Worm (Caenorhabditis elegans) whole organism, L2 larva: ENCODE measurements around the gene srh-23.

Experiments used
- F13H6.1 ChIP-seq: sonication (generic microtip); optimal IDR thresholded peaks from 2 replicates; lab custom pipeline; 2016; ENCODE audit warnings: missing genetic modification characterization, missing compliant biosample characterization
- alr-1 ChIP-seq: fragments of 150-350 bp; optimal IDR thresholded peaks from 2 replicates; lab custom pipeline; 2014; ENCODE audit warnings: missing biosample characterization, missing genetic modification characterization
- blmp-1 ChIP-seq: sonication (generic microtip); optimal IDR thresholded peaks from 2 replicates; lab custom pipeline; 2017; ENCODE audit warnings: missing genetic modification characterization, mild to moderate bottlenecking, missing compliant biosample characterization, antibody characterized with exemption, moderate library complexity; ENCODE audit not compliant: insufficient read depth
- fos-1 ChIP-seq: fragments of 150-350 bp; optimal IDR thresholded peaks from 2 replicates; lab custom pipeline; 2014; ENCODE audit warnings: missing biosample characterization, missing genetic modification characterization
- lin-13 ChIP-seq: fragments of 150-350 bp; optimal IDR thresholded peaks from 2 replicates; lab custom pipeline; 2014; ENCODE audit warnings: missing biosample characterization, missing genetic modification reagents, missing genetic modification characterization
- lin-39 ChIP-seq: fragments of 150-350 bp; optimal IDR thresholded peaks from 2 replicates; lab custom pipeline; 2014; ENCODE audit warnings: missing biosample characterization, missing genetic modification reagents, missing genetic modification characterization
- mdl-1 ChIP-seq, 2 experiments: fragments of 150-350 bp in 1 of 2; sonication (generic microtip) in 1 of 2; optimal IDR thresholded peaks; 2 replicates each; lab custom pipeline; 2017; ENCODE audit warnings: missing biosample characterization in 2 of 2, missing genetic modification characterization in 2 of 2
- nhr-11 ChIP-seq: fragments of 150-350 bp; optimal IDR thresholded peaks from 2 replicates; lab custom pipeline; 2014; ENCODE audit warnings: missing biosample characterization, missing genetic modification characterization
- nhr-237 ChIP-seq: fragments of 150-350 bp; optimal IDR thresholded peaks from 2 replicates; lab custom pipeline; 2014; ENCODE audit warnings: missing biosample characterization, missing genetic modification characterization
- skn-1 ChIP-seq: sonication (generic microtip); optimal IDR thresholded peaks from 2 replicates; lab custom pipeline; 2017; ENCODE audit warnings: missing biosample characterization, missing genetic modification characterization
- zag-1 ChIP-seq: fragments of 150-350 bp; optimal IDR thresholded peaks from 2 replicates; lab custom pipeline; 2014; ENCODE audit warnings: missing biosample characterization, missing genetic modification characterization
- ztf-1 ChIP-seq: fragments of 200-800 bp; sonication (Bioruptor generic); conservative IDR thresholded peaks from 2 replicates; pipeline ENCODE4 v1.3.6; 2022; ENCODE audit warnings: missing genetic modification characterization, missing compliant biosample characterization
- ztf-11 ChIP-seq: sonication (generic microtip); optimal IDR thresholded peaks from 2 replicates; lab custom pipeline; 2017; ENCODE audit warnings: missing biosample characterization, missing genetic modification characterization

DNA sequence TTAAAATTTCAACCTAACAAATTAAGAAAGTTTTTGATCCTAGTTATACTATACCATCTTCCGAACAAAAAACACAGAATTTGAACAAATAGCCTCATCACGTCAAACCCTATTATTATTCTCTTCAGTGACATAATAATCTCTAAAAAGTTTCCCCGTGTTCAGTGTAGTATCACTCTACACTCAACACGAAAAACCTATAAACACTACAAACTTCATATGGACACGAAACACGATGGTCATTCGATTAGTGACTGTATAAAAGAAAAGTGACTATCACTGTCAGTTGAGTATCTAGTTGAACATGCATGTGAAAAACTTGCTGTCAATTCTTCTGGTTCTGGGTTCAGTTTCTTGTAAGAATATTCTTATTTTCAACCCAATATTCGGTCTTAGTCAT lies 17.2 kb upstream of the srh-23 start, which contains the start of gene ugt-8:
- TF ChIP-seq ztf-11 (tag; lab: Kevin White, UChicago): no peak
- TF ChIP-seq skn-1: no peak
- no peak for TF ChIP-seq blmp-1 (tag; lab: Kevin White, UChicago)
- TF ChIP-seq lin-39 (tag; lab: Kevin White, UChicago): no peak
- no peak for TF ChIP-seq mdl-1 (tag; optimal IDR thresholded peaks at IDR 0.05; lab: Kevin White, UChicago)
- no peak for TF ChIP-seq fos-1 (tag; lab: Kevin White, UChicago)
- TF ChIP-seq ztf-1 (GFP tag; lab: Robert Waterston, UW): no peak
- TF ChIP-seq zag-1: no peak
- TF ChIP-seq lin-13 (GFP tag; lab: Kevin White, UChicago): no peak
- TF ChIP-seq nhr-11 (tag; lab: Kevin White, UChicago): no peak
- no peak for TF ChIP-seq alr-1 (tag; lab: Kevin White, UChicago)
- no peak for TF ChIP-seq F13H6.1 (tag; lab: Kevin White, UChicago)
- no peak for TF ChIP-seq nhr-237 (tag; lab: Kevin White, UChicago)
